Fruit fly (Drosophila melanogaster) whole organism, embryonic: ENCODE data around the gene CG42674.

Source experiments
- Aef1 ChIP-seq: fragments of 200-800 bp; sonication (Bioruptor generic); IDR thresholded peaks from 3 replicates; pipeline ENCODE4 v1.3.6; 2022; ENCODE audit warnings: missing biosample characterization, missing genetic modification characterization
- Antp ChIP-seq: fragments of 200-800 bp; sonication (Bioruptor generic); optimal IDR thresholded peaks from 3 replicates; lab custom pipeline; 2016; ENCODE audit warnings: missing biosample characterization, missing genetic modification characterization
- Atf-2 ChIP-seq: fragments of 200-800 bp; sonication (Bioruptor generic); optimal IDR thresholded peaks from 2 replicates; lab custom pipeline; 2016; ENCODE audit warnings: missing biosample characterization, missing genetic modification characterization
- CG10321 ChIP-seq: fragments of 200-800 bp; sonication (Bioruptor generic); IDR thresholded peaks from 2 replicates; pipeline ENCODE4 v1.3.6; 2022; ENCODE audit warnings: missing biosample characterization, missing genetic modification characterization
- CG10979 ChIP-seq: fragments of 200-800 bp; sonication (Bioruptor generic); optimal IDR thresholded peaks from 2 replicates; lab custom pipeline; 2018; ENCODE audit warnings: missing biosample characterization, mild to moderate bottlenecking, missing genetic modification characterization, moderate library complexity
- CG11560 ChIP-seq: fragments of 200-800 bp; sonication (Bioruptor generic); IDR thresholded peaks from 3 replicates; pipeline ENCODE4 v1.3.6; 2022; ENCODE audit warnings: missing biosample characterization, missing genetic modification characterization
- CG12104 ChIP-seq: fragments of 200-800 bp; sonication (Bioruptor generic); optimal IDR thresholded peaks from 3 replicates; lab custom pipeline; 2016; ENCODE audit warnings: missing biosample characterization, missing genetic modification characterization
- CG16863 ChIP-seq: fragments of 200-800 bp; sonication (Bioruptor generic); optimal IDR thresholded peaks from 3 replicates; lab custom pipeline; 2016; ENCODE audit warnings: missing biosample characterization, missing genetic modification characterization
- CG17186 ChIP-seq: fragments of 200-800 bp; sonication (Bioruptor generic); optimal IDR thresholded peaks from 3 replicates; lab custom pipeline; 2017; ENCODE audit warnings: missing biosample characterization, missing genetic modification reagents, missing genetic modification characterization
- CG17359 ChIP-seq: fragments of 200-800 bp; sonication (Bioruptor generic); optimal IDR thresholded peaks from 3 replicates; lab custom pipeline; 2018; ENCODE audit warnings: missing biosample characterization, mild to moderate bottlenecking, missing genetic modification characterization, moderate library complexity
- CG17568 ChIP-seq: fragments of 200-800 bp; sonication (Bioruptor generic); optimal IDR thresholded peaks from 2 replicates; lab custom pipeline; 2018; ENCODE audit warnings: missing biosample characterization, mild to moderate bottlenecking, missing genetic modification characterization, moderate library complexity
- CG18764 ChIP-seq: fragments of 200-800 bp; sonication (Bioruptor generic); optimal IDR thresholded peaks from 3 replicates; lab custom pipeline; 2016; ENCODE audit warnings: missing biosample characterization, missing genetic modification characterization
- CG2889 ChIP-seq: fragments of 200-800 bp; sonication (Bioruptor generic); IDR thresholded peaks from 3 replicates; pipeline ENCODE4 v1.3.6; 2022; ENCODE audit warnings: missing biosample characterization, missing genetic modification characterization
- CG4360 ChIP-seq: fragments of 200-800 bp; sonication (Bioruptor generic); IDR thresholded peaks from 2 replicates; pipeline ENCODE4 v1.3.6; 2022; ENCODE audit warnings: missing biosample characterization, missing genetic modification characterization
- CG4404 ChIP-seq: fragments of 200-800 bp; sonication (Bioruptor generic); IDR thresholded peaks from 2 replicates; pipeline ENCODE4 v1.3.6; 2022; ENCODE audit warnings: missing biosample characterization, missing genetic modification characterization
- CG4707 ChIP-seq: fragments of 200-800 bp; sonication (Bioruptor generic); optimal IDR thresholded peaks from 2 replicates; lab custom pipeline; 2018; ENCODE audit warnings: missing biosample characterization, mild to moderate bottlenecking, missing genetic modification characterization, moderate library complexity
- CG4854 ChIP-seq: fragments of 200-800 bp; sonication (Bioruptor generic); optimal IDR thresholded peaks from 2 replicates; lab custom pipeline; 2016; ENCODE audit warnings: missing biosample characterization, missing genetic modification characterization, inconsistent platforms
- CG7556 ChIP-seq: fragments of 200-800 bp; sonication (Bioruptor generic); optimal IDR thresholded peaks from 2 replicates; lab custom pipeline; 2017; ENCODE audit warnings: missing biosample characterization, mild to moderate bottlenecking, missing genetic modification characterization
- CG7745 ChIP-seq: fragments of 200-800 bp; sonication (Bioruptor generic); optimal IDR thresholded peaks from 2 replicates; lab custom pipeline; 2018; ENCODE audit warnings: missing biosample characterization, mild to moderate bottlenecking, missing genetic modification characterization, moderate library complexity
- CG7963 ChIP-seq: fragments of 200-800 bp; sonication (Bioruptor generic); IDR thresholded peaks from 3 replicates; pipeline ENCODE4 v1.3.6; 2022; ENCODE audit warnings: missing biosample characterization, missing genetic modification characterization; ENCODE audit not compliant: partially characterized antibody
- CHES-1-like ChIP-seq: fragments of 200-800 bp; sonication (Bioruptor generic); optimal IDR thresholded peaks from 2 replicates; lab custom pipeline; 2016; ENCODE audit warnings: missing biosample characterization, missing genetic modification characterization
- CTCF ChIP-seq: fragments of 200-800 bp; sonication (Bioruptor generic); optimal IDR thresholded peaks from 2 replicates; lab custom pipeline; 2017; ENCODE audit warnings: missing biosample characterization, mild to moderate bottlenecking, missing genetic modification characterization, moderate library complexity
- Dad ChIP-seq: fragments of 200-800 bp; sonication (Bioruptor generic); optimal IDR thresholded peaks from 3 replicates; lab custom pipeline; 2016; ENCODE audit warnings: missing biosample characterization, missing genetic modification characterization
- Doc3 ChIP-seq: fragments of 200-800 bp; sonication (Bioruptor generic); IDR thresholded peaks from 3 replicates; pipeline ENCODE4 v1.3.6; 2022; ENCODE audit warnings: missing biosample characterization, missing genetic modification characterization; ENCODE audit not compliant: partially characterized antibody
- HLH54F ChIP-seq: fragments of 200-800 bp; sonication (Bioruptor generic); optimal IDR thresholded peaks from 3 replicates; lab custom pipeline; 2016; ENCODE audit warnings: missing biosample characterization, missing genetic modification characterization
- Hsf ChIP-seq: fragments of 200-800 bp; sonication (Bioruptor generic); optimal IDR thresholded peaks from 3 replicates; lab custom pipeline; 2016; ENCODE audit warnings: missing biosample characterization, missing genetic modification characterization
- Jarid2 ChIP-seq: fragments of 200-800 bp; sonication (Bioruptor generic); optimal IDR thresholded peaks from 3 replicates; lab custom pipeline; 2017; ENCODE audit warnings: mild to moderate bottlenecking, missing biosample characterization, missing genetic modification reagents, missing genetic modification characterization
- Max ChIP-seq: fragments of 200-800 bp; sonication (Bioruptor generic); optimal IDR thresholded peaks from 2 replicates; lab custom pipeline; 2016; ENCODE audit warnings: missing biosample characterization, mild to moderate bottlenecking, missing genetic modification characterization
- Neu2 ChIP-seq: fragments of 200-800 bp; sonication (Bioruptor generic); optimal IDR thresholded peaks from 3 replicates; lab custom pipeline; 2016; ENCODE audit warnings: missing biosample characterization, missing genetic modification characterization, borderline replicate concordance
- Sin3A ChIP-seq: fragments of >200 bp; optimal IDR thresholded peaks from 2 replicates; lab custom pipeline; 2018
- Sox100B ChIP-seq: fragments of 200-800 bp; sonication (Bioruptor generic); optimal IDR thresholded peaks from 3 replicates; lab custom pipeline; 2018; ENCODE audit warnings: missing biosample characterization, mild to moderate bottlenecking, missing genetic modification characterization
- Sry-β ChIP-seq: fragments of 200-800 bp; sonication (Bioruptor generic); optimal IDR thresholded peaks from 2 replicates; lab custom pipeline; 2018; ENCODE audit warnings: missing biosample characterization, mild to moderate bottlenecking, missing genetic modification characterization, moderate library complexity
- ato ChIP-seq: fragments of 200-800 bp; sonication (Bioruptor generic); IDR thresholded peaks from 2 replicates; pipeline ENCODE4 v1.3.6; 2022; ENCODE audit warnings: missing biosample characterization, missing genetic modification characterization; ENCODE audit not compliant: partially characterized antibody
- az2 ChIP-seq: fragments of 200-800 bp; sonication (Bioruptor generic); optimal IDR thresholded peaks from 3 replicates; lab custom pipeline; 2016; ENCODE audit warnings: missing biosample characterization, missing genetic modification characterization
- bcd ChIP-seq: fragments of 200-800 bp; sonication (Bioruptor generic); optimal IDR thresholded peaks from 2 replicates; lab custom pipeline; 2017; ENCODE audit warnings: missing biosample characterization, mild to moderate bottlenecking, missing genetic modification characterization
- btn ChIP-seq: fragments of 200-800 bp; sonication (Bioruptor generic); optimal IDR thresholded peaks from 2 replicates; lab custom pipeline; 2016; ENCODE audit warnings: missing biosample characterization, missing genetic modification characterization
- dimm ChIP-seq: fragments of 200-800 bp; sonication (Bioruptor generic); IDR thresholded peaks from 2 replicates; pipeline ENCODE4 v1.3.6; 2022; ENCODE audit warnings: missing biosample characterization, missing genetic modification characterization
- dysf ChIP-seq: fragments of 200-800 bp; sonication (Bioruptor generic); IDR thresholded peaks from 3 replicates; pipeline ENCODE4 v1.3.6; 2022; ENCODE audit warnings: missing biosample characterization, missing genetic modification characterization
- eyg ChIP-seq: fragments of 200-800 bp; sonication (Bioruptor generic); optimal IDR thresholded peaks from 3 replicates; lab custom pipeline; 2016; ENCODE audit warnings: missing biosample characterization, missing genetic modification characterization
- fd96Cb ChIP-seq: fragments of 200-800 bp; sonication (Bioruptor generic); optimal IDR thresholded peaks from 2 replicates; lab custom pipeline; 2018; ENCODE audit warnings: missing biosample characterization, mild to moderate bottlenecking, missing genetic modification characterization, moderate library complexity
- grau ChIP-seq: fragments of 200-800 bp; optimal IDR thresholded peaks from 3 replicates; lab custom pipeline; 2019; ENCODE audit warnings: missing biosample characterization, mild to moderate bottlenecking, missing genetic modification characterization, moderate library complexity
- gsb ChIP-seq: fragments of 200-800 bp; sonication (Bioruptor generic); IDR thresholded peaks from 2 replicates; pipeline ENCODE4 v1.3.6; 2022; ENCODE audit warnings: missing biosample characterization, missing genetic modification characterization
- hb ChIP-seq: fragments of 200-800 bp; sonication (Bioruptor generic); IDR thresholded peaks from 3 replicates; pipeline ENCODE4 v1.3.6; 2022; ENCODE audit warnings: missing biosample characterization, missing genetic modification characterization; ENCODE audit not compliant: partially characterized antibody
- kni ChIP-seq: fragments of 200-800 bp; sonication (Bioruptor generic); optimal IDR thresholded peaks from 3 replicates; lab custom pipeline; 2017; ENCODE audit warnings: mild to moderate bottlenecking, missing biosample characterization, missing genetic modification reagents, missing genetic modification characterization
- lilli ChIP-seq: fragments of 200-800 bp; sonication (Bioruptor generic); optimal IDR thresholded peaks from 3 replicates; lab custom pipeline; 2016; ENCODE audit warnings: missing biosample characterization, missing genetic modification characterization
- oc ChIP-seq: fragments of 200-800 bp; sonication (Bioruptor generic); optimal IDR thresholded peaks from 2 replicates; lab custom pipeline; 2018; ENCODE audit warnings: missing biosample characterization, mild to moderate bottlenecking, missing genetic modification characterization, moderate library complexity
- pnt ChIP-seq: fragments of 200-800 bp; sonication (Bioruptor generic); optimal IDR thresholded peaks from 3 replicates; lab custom pipeline; 2016; ENCODE audit warnings: missing biosample characterization, missing genetic modification characterization
- psq ChIP-seq: fragments of 200-800 bp; sonication (Bioruptor generic); optimal IDR thresholded peaks from 2 replicates; lab custom pipeline; 2017; ENCODE audit warnings: missing biosample characterization, missing genetic modification characterization
- pum ChIP-seq: fragments of 200-800 bp; sonication (Bioruptor generic); optimal IDR thresholded peaks from 2 replicates; lab custom pipeline; 2016; ENCODE audit warnings: missing biosample characterization, missing genetic modification characterization
- rib ChIP-seq: fragments of 200-800 bp; sonication (Bioruptor generic); IDR thresholded peaks from 2 replicates; pipeline ENCODE4 v1.3.6; 2022; ENCODE audit warnings: missing biosample characterization, missing genetic modification characterization
- salm ChIP-seq: fragments of 200-800 bp; sonication (Bioruptor generic); optimal IDR thresholded peaks from 2 replicates; lab custom pipeline; 2018; ENCODE audit warnings: missing biosample characterization, mild to moderate bottlenecking, missing genetic modification characterization
- sug ChIP-seq: fragments of 200-800 bp; optimal IDR thresholded peaks from 2 replicates; lab custom pipeline; 2019; ENCODE audit warnings: missing biosample characterization, mild to moderate bottlenecking, missing genetic modification characterization, moderate library complexity

CG42674 gene

DNA sequence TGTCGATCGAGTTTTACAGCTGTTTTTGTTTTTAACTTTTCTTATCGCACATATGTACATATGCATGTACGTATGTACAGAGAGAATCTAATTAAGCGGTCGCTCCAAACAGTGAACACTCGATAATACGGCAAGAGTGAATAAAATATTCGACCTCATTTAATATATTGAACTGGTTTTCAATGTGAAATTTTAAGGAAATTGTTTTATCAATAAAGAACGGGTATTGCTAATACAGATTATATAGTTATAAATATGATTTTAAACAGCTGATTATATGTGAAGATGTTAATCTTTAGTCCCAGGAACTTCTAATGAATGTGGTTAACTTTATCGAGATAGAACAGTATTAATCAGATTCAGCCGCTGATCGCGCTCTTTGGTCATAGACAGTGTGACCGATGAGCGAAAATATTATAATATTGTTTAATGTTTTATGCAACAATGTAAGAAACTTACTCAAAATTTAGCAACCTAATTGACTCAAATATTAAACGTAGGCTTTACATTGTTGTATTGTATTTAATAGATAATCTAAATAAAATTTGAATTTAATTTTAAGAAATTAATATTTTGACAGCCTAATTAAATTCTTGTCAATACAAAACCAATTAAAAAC is 57.4 kb downstream of the CG42674 start, which contains the start of gene CG7328 (continued):
- TF ChIP-seq CG17359 (no peak), eyg (GFP tag; lab: Kevin White, UChicago) (no peak), hb (GFP tag; lab: Robert Waterston, UW) (no peak), Aef1 (GFP tag; lab: Robert Waterston, UW) (no peak; the same call in 2 of the 3 replicates), CG18764 (GFP tag; lab: Kevin White, UChicago) (no peak), CG10979 (tag; lab: Kevin White, UChicago) (no peak), btn (GFP tag; lab: Kevin White, UChicago) (no peak), CG11560 (tag; lab: Robert Waterston, UW) (no peak), CG4854 (GFP tag; lab: Kevin White, UChicago) (no peak), Dad (peak; percentile 14), rib (no peak), CHES-1-like (GFP tag; lab: Kevin White, UChicago) (peak; percentile 37), grau (tag; lab: Kevin White, UChicago) (peak; percentile 98), Max (GFP tag; lab: Kevin White, UChicago) (no peak), pnt (GFP tag; lab: Kevin White, UChicago) (no peak), Doc3 (GFP tag; lab: Robert Waterston, UW) (no peak), CG16863 (no peak), sug (tag; lab: Kevin White, UChicago) (no peak), lilli (GFP tag; lab: Kevin White, UChicago) (no peak), CG17568 (no peak), CG2889 (GFP tag; lab: Robert Waterston, UW) (no peak), CG10321 (no peak), CG4360 (GFP tag; lab: Robert Waterston, UW) (no peak), bcd (GFP tag; lab: Kevin White, UChicago) (peak; percentile 55), HLH54F (GFP tag; lab: Kevin White, UChicago) (peak; percentile 39), oc (no peak), CG4707 (GFP tag; lab: Kevin White, UChicago) (no peak), fd96Cb (tag; lab: Kevin White, UChicago) (peak; percentile 0), az2 (peak; percentile 41), gsb (no peak), CG17186 (GFP tag; lab: Kevin White, UChicago) (no peak), dysf (GFP tag; lab: Robert Waterston, UW) (peak; percentile 56; the same call in 2 of the 3 replicates), Sox100B (GFP tag; lab: Kevin White, UChicago) (no peak), Hsf (GFP tag; lab: Kevin White, UChicago) (peak; percentile 67), Atf-2 (GFP tag; lab: Kevin White, UChicago) (no peak), kni (GFP tag; lab: Kevin White, UChicago) (no peak), psq (no peak), CTCF (GFP tag; lab: Kevin White, UChicago) (no peak), pum (no peak), Sry-β (GFP tag; lab: Kevin White, UChicago) (no peak), dimm (GFP tag; lab: Robert Waterston, UW) (no peak), ato (GFP tag; lab: Robert Waterston, UW) (no peak), CG12104 (GFP tag; lab: Kevin White, UChicago) (no peak), salm (tag; lab: Kevin White, UChicago) (no peak), Neu2 (GFP tag; lab: Kevin White, UChicago) (no peak), CG7963 (GFP tag; lab: Robert Waterston, UW) (no peak), Jarid2 (GFP tag; lab: Kevin White, UChicago) (no peak), CG4404 (GFP tag; lab: Robert Waterston, UW) (no peak), Antp (no peak), Sin3A (no peak), CG7556 (GFP tag; lab: Kevin White, UChicago) (no peak), CG7745 (tag; lab: Kevin White, UChicago) (no peak)
